Worm (Caenorhabditis elegans) whole organism, late embryonic: ENCODE results near the gene com-1.
A peak's percentile ranks its signal among the peaks of the same experiment; 100 is the strongest.

ENCODE experiments used
- C08G9.2 ChIP-seq: sonication (generic microtip); optimal IDR thresholded peaks from 2 replicates; lab custom pipeline; 2016; ENCODE audit warnings: mild to moderate bottlenecking, missing genetic modification characterization, moderate library complexity, missing compliant biosample characterization
- C38D4.7 ChIP-seq: fragments of 200-800 bp; sonication (Bioruptor generic); optimal IDR thresholded peaks from 2 replicates; lab custom pipeline; 2018; ENCODE audit warnings: mild to moderate bottlenecking, missing genetic modification characterization, moderate library complexity, missing compliant biosample characterization
- F13H6.1 ChIP-seq: sonication (generic microtip); optimal IDR thresholded peaks from 2 replicates; lab custom pipeline; 2016; ENCODE audit warnings: missing genetic modification characterization, missing compliant biosample characterization
- K02D7.2 ChIP-seq: sonication (generic microtip); optimal IDR thresholded peaks from 2 replicates; lab custom pipeline; 2017; ENCODE audit warnings: mild to moderate bottlenecking, missing genetic modification characterization, missing compliant biosample characterization
- T23F11.4 ChIP-seq: fragments of 200-800 bp; sonication (Bioruptor generic); optimal IDR thresholded peaks from 2 replicates; lab custom pipeline; 2018; ENCODE audit warnings: mild to moderate bottlenecking, missing genetic modification characterization, missing compliant biosample characterization
- ama-1 ChIP-seq: fragments of 150-350 bp; optimal IDR thresholded peaks from 2 replicates; lab custom pipeline; 2014
- ceh-14 ChIP-seq: sonication (generic microtip); optimal IDR thresholded peaks from 2 replicates; lab custom pipeline; 2016; ENCODE audit warnings: missing genotype, missing genetic modification characterization, missing compliant biosample characterization
- ceh-18 ChIP-seq: sonication (generic microtip); optimal IDR thresholded peaks from 2 replicates; lab custom pipeline; 2016; ENCODE audit warnings: missing genetic modification characterization, missing compliant biosample characterization
- ceh-19 ChIP-seq: fragments of 200-800 bp; sonication (Bioruptor generic); optimal IDR thresholded peaks from 2 replicates; lab custom pipeline; 2018; ENCODE audit warnings: mild to moderate bottlenecking, missing genetic modification characterization, missing compliant biosample characterization
- ceh-2 ChIP-seq: sonication (generic microtip); optimal IDR thresholded peaks from 2 replicates; lab custom pipeline; 2016; ENCODE audit warnings: missing genotype, missing genetic modification characterization, missing compliant biosample characterization
- ceh-24 ChIP-seq: sonication (generic microtip); optimal IDR thresholded peaks from 2 replicates; lab custom pipeline; 2016; ENCODE audit warnings: mild to moderate bottlenecking, missing genetic modification characterization, missing compliant biosample characterization
- ceh-30 ChIP-seq: fragments of 150-350 bp; optimal IDR thresholded peaks from 2 replicates; lab custom pipeline; 2014; ENCODE audit warnings: missing biosample characterization, missing genetic modification characterization
- ceh-31 ChIP-seq: sonication (generic microtip); optimal IDR thresholded peaks from 2 replicates; lab custom pipeline; 2016; ENCODE audit warnings: missing genetic modification characterization, missing compliant biosample characterization
- ceh-34 ChIP-seq: sonication (generic microtip); optimal IDR thresholded peaks from 2 replicates; lab custom pipeline; 2016; ENCODE audit warnings: mild to moderate bottlenecking, missing genetic modification characterization, missing compliant biosample characterization
- ceh-45 ChIP-seq: fragments of 200-800 bp; sonication (Bioruptor generic); IDR thresholded peaks from 2 replicates; pipeline ENCODE4 v1.3.6; 2022; ENCODE audit warnings: missing genetic modification reagents, missing genetic modification characterization, missing compliant biosample characterization
- ceh-48 ChIP-seq: sonication (generic microtip); optimal IDR thresholded peaks from 2 replicates; lab custom pipeline; 2016; ENCODE audit warnings: missing genetic modification characterization, inconsistent platforms, missing compliant biosample characterization
- ceh-6 ChIP-seq: fragments of 200-800 bp; sonication (Bioruptor generic); optimal IDR thresholded peaks from 2 replicates; lab custom pipeline; 2018; ENCODE audit warnings: mild to moderate bottlenecking, missing genetic modification characterization, missing compliant biosample characterization
- dve-1 ChIP-seq: sonication (generic microtip); optimal IDR thresholded peaks from 2 replicates; lab custom pipeline; 2017; ENCODE audit warnings: antibody characterized with exemption, mild to moderate bottlenecking, missing genetic modification characterization, missing compliant biosample characterization
- elt-2 ChIP-seq: sonication (generic microtip); optimal IDR thresholded peaks from 2 replicates; lab custom pipeline; 2016; ENCODE audit warnings: missing genetic modification reagents, missing genetic modification characterization, missing compliant biosample characterization
- ets-4 ChIP-seq: sonication (generic microtip); optimal IDR thresholded peaks from 2 replicates; lab custom pipeline; 2016; ENCODE audit warnings: missing genetic modification characterization, missing compliant biosample characterization
- fax-1 ChIP-seq: sonication (generic microtip); optimal IDR thresholded peaks from 2 replicates; lab custom pipeline; 2016; ENCODE audit warnings: missing genotype, missing genetic modification characterization, missing compliant biosample characterization
- fkh-6 ChIP-seq: sonication (generic microtip); optimal IDR thresholded peaks from 2 replicates; lab custom pipeline; 2016; ENCODE audit warnings: missing genetic modification characterization, missing compliant biosample characterization
- gmeb-2 ChIP-seq: sonication (generic microtip); optimal IDR thresholded peaks from 2 replicates; lab custom pipeline; 2016; ENCODE audit warnings: missing genetic modification characterization, inconsistent platforms, missing compliant biosample characterization
- hlh-13 ChIP-seq: fragments of 200-800 bp; sonication (Bioruptor generic); optimal IDR thresholded peaks from 2 replicates; lab custom pipeline; 2018; ENCODE audit warnings: mild to moderate bottlenecking, missing genetic modification characterization, missing compliant biosample characterization
- hlh-6 ChIP-seq: sonication (generic microtip); optimal IDR thresholded peaks from 2 replicates; lab custom pipeline; 2016; ENCODE audit warnings: missing genotype, missing genetic modification characterization, missing compliant biosample characterization
- hlh-8 ChIP-seq: sonication (generic microtip); optimal IDR thresholded peaks from 2 replicates; lab custom pipeline; 2016; ENCODE audit warnings: missing genotype, missing genetic modification characterization, missing compliant biosample characterization
- lim-6 ChIP-seq: sonication (generic microtip); optimal IDR thresholded peaks from 2 replicates; lab custom pipeline; 2016; ENCODE audit warnings: missing genetic modification characterization, missing compliant biosample characterization
- lin-11 ChIP-seq: fragments of 200-800 bp; sonication (Bioruptor generic); optimal IDR thresholded peaks from 2 replicates; lab custom pipeline; 2018; ENCODE audit warnings: mild to moderate bottlenecking, missing genetic modification characterization, missing compliant biosample characterization
- mec-3 ChIP-seq: sonication (generic microtip); optimal IDR thresholded peaks from 2 replicates; lab custom pipeline; 2016; ENCODE audit warnings: borderline replicate concordance, missing genetic modification characterization, missing compliant biosample characterization
- nfya-1 ChIP-seq: sonication (generic microtip); optimal IDR thresholded peaks from 2 replicates; lab custom pipeline; 2017; ENCODE audit warnings: missing genetic modification characterization, mild to moderate bottlenecking, missing compliant biosample characterization, antibody characterized with exemption, moderate library complexity
- nhr-232 ChIP-seq: sonication (generic microtip); optimal IDR thresholded peaks from 2 replicates; lab custom pipeline; 2016; ENCODE audit warnings: missing genetic modification characterization, missing compliant biosample characterization
- npax-4 ChIP-seq: sonication (generic microtip); optimal IDR thresholded peaks from 2 replicates; lab custom pipeline; 2016; ENCODE audit warnings: missing genetic modification characterization, missing compliant biosample characterization
- odd-2 ChIP-seq: sonication (generic microtip); optimal IDR thresholded peaks from 2 replicates; lab custom pipeline; 2017; ENCODE audit warnings: antibody characterized with exemption, mild to moderate bottlenecking, missing genetic modification characterization, missing compliant biosample characterization
- pag-3 ChIP-seq: sonication (generic microtip); optimal IDR thresholded peaks from 2 replicates; lab custom pipeline; 2016; ENCODE audit warnings: missing compliant biosample characterization, missing genetic modification characterization, borderline replicate concordance
- pax-1 ChIP-seq: fragments of 150-350 bp; optimal IDR thresholded peaks from 2 replicates; lab custom pipeline; 2014; ENCODE audit warnings: missing biosample characterization, missing genetic modification characterization
- pha-4 ChIP-seq: fragments of 150-350 bp; optimal IDR thresholded peaks from 2 replicates; lab custom pipeline; 2018; ENCODE audit warnings: missing biosample characterization, missing genetic modification reagents, missing genetic modification characterization
- pros-1 ChIP-seq: fragments of 150-350 bp; optimal IDR thresholded peaks from 2 replicates; lab custom pipeline; 2014; ENCODE audit warnings: missing biosample characterization, missing genetic modification reagents, missing genetic modification characterization
- ref-2 ChIP-seq: sonication (generic microtip); optimal IDR thresholded peaks from 2 replicates; lab custom pipeline; 2016; ENCODE audit warnings: missing genetic modification characterization, missing compliant biosample characterization
- sdc-2 ChIP-seq: sonication (generic microtip); optimal IDR thresholded peaks from 2 replicates; lab custom pipeline; 2016; ENCODE audit warnings: missing genotype, missing genetic modification characterization, missing compliant biosample characterization
- syd-9 ChIP-seq: sonication (generic microtip); optimal IDR thresholded peaks from 2 replicates; lab custom pipeline; 2016; ENCODE audit warnings: mild to moderate bottlenecking, missing genetic modification characterization, moderate library complexity, missing compliant biosample characterization
- tbx-2 ChIP-seq: sonication (generic microtip); optimal IDR thresholded peaks from 2 replicates; lab custom pipeline; 2016; ENCODE audit warnings: missing genetic modification characterization, missing compliant biosample characterization
- tbx-7 ChIP-seq: sonication (generic microtip); optimal IDR thresholded peaks from 2 replicates; lab custom pipeline; 2016; ENCODE audit warnings: missing genotype, missing genetic modification characterization, missing compliant biosample characterization
- unc-42 ChIP-seq: sonication (generic microtip); optimal IDR thresholded peaks from 2 replicates; lab custom pipeline; 2016; ENCODE audit warnings: missing genotype, missing genetic modification characterization, missing compliant biosample characterization
- unc-55 ChIP-seq: sonication (generic microtip); optimal IDR thresholded peaks from 2 replicates; lab custom pipeline; 2017; ENCODE audit warnings: missing biosample characterization, missing genetic modification reagents, missing genetic modification characterization
- unc-86 ChIP-seq: sonication (generic microtip); optimal IDR thresholded peaks from 2 replicates; lab custom pipeline; 2016; ENCODE audit warnings: missing genetic modification characterization, missing compliant biosample characterization
- zip-5 ChIP-seq: sonication (generic microtip); optimal IDR thresholded peaks from 2 replicates; lab custom pipeline; 2016; ENCODE audit warnings: missing genetic modification characterization, missing compliant biosample characterization

Gene com-1

ce11 chrIII:10848858-10849257 lies 47.3 kb upstream of the com-1 start, which contains the start of the genes fbxb-85 and hex-3 (continued):
- TF ChIP-seq fkh-6 (peak; percentile 53), K02D7.2 (peak; percentile 39), hlh-13 (GFP tag; lab: Kevin White, UChicago) (peak; percentile 44), ceh-6 (GFP tag; lab: Kevin White, UChicago) (peak; percentile 71), ceh-48 (peak; percentile 67), T23F11.4 (GFP tag; lab: Kevin White, UChicago) (peak; percentile 58), ceh-45 (GFP tag; lab: Robert Waterston, UW) (peak; percentile 55; the same call in 1 of the 2 replicates), unc-55 (peak; percentile 23), hlh-6 (tag; lab: Kevin White, UChicago) (peak; percentile 80), pha-4 (tag; lab: Kevin White, UChicago) (no peak), sdc-2 (peak; percentile 46), ceh-18 (tag; lab: Kevin White, UChicago) (peak; percentile 93), pax-1 (tag; lab: Kevin White, UChicago) (no peak), C38D4.7 (GFP tag; lab: Kevin White, UChicago) (peak; percentile 62), mec-3 (tag; lab: Kevin White, UChicago) (no peak), pros-1 (no peak), F13H6.1 (peak; percentile 75), elt-2 (tag; lab: Kevin White, UChicago) (peak; percentile 86), lin-11 (tag; lab: Kevin White, UChicago) (peak; percentile 60), unc-42 (tag; lab: Kevin White, UChicago) (peak; percentile 97), nfya-1 (tag; lab: Kevin White, UChicago) (peak; percentile 94), ets-4 (tag; lab: Kevin White, UChicago) (peak; percentile 40), hlh-8 (peak; percentile 18), ceh-14 (tag; lab: Kevin White, UChicago) (peak; percentile 66), syd-9 (peak; percentile 80)

DNA sequence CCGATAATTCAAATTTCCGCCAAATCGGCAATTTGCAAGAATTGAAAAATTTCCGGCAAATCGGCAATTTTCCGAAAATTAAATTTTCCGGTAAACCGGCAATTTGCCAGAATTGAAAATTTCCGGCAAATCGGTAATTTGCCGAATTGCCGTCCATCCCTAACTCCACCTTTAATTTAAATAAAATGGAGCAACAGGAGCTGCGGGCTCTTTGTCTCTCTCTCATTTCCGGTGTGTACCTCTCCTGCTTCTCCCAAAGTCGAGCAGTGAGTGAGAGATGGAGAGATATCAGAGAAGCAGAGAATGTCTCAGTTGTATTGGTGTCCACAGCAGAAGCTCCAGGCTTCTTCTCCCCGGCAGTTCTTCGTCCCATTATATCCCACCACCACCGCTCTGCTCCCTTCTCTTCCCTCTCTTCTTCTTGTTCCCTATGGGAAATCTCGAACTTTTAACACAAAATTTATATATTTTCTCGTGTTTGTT lies 40.7 kb upstream of the com-1 start, which contains the start of gene Y39A1C.1:
Gene Y39A1C.1, plus strand, starts transcription at position 51 of the 483 bp plus-strand sequence.
- TF ChIP-seq ref-2, result peak; percentile 11
- TF ChIP-seq unc-55, result peak; percentile 6
- peak; percentile 28 for TF ChIP-seq ceh-34 (tag; lab: Kevin White, UChicago)
- no peak for TF ChIP-seq ceh-6 (GFP tag; lab: Kevin White, UChicago)
- TF ChIP-seq tbx-2, result peak; percentile 29
- peak; percentile 5 for TF ChIP-seq ceh-14 (tag; lab: Kevin White, UChicago)
- no peak for TF ChIP-seq dve-1 (tag; lab: Kevin White, UChicago)
- TF ChIP-seq unc-42 (tag; lab: Kevin White, UChicago), result peak; percentile 43
- TF ChIP-seq gmeb-2, result no peak
- TF ChIP-seq ceh-30 (tag; lab: Kevin White, UChicago), result no peak
- TF ChIP-seq hlh-6 (tag; lab: Kevin White, UChicago), result no peak
- TF ChIP-seq C08G9.2 (tag; lab: Kevin White, UChicago), result peak; percentile 2
- peak; percentile 12 for TF ChIP-seq mec-3 (tag; lab: Kevin White, UChicago)
- TF ChIP-seq pros-1, result no peak
- TF ChIP-seq tbx-7, result no peak
- TF ChIP-seq ceh-18 (tag; lab: Kevin White, UChicago), result peak; percentile 38
- TF ChIP-seq ceh-31 (tag; lab: Kevin White, UChicago), result peak; percentile 61
- TF ChIP-seq ceh-19 (GFP tag; lab: Kevin White, UChicago), result peak; percentile 37
- no peak for TF ChIP-seq T23F11.4 (GFP tag; lab: Kevin White, UChicago)
- peak; percentile 37 for TF ChIP-seq nfya-1 (tag; lab: Kevin White, UChicago)

DNA sequence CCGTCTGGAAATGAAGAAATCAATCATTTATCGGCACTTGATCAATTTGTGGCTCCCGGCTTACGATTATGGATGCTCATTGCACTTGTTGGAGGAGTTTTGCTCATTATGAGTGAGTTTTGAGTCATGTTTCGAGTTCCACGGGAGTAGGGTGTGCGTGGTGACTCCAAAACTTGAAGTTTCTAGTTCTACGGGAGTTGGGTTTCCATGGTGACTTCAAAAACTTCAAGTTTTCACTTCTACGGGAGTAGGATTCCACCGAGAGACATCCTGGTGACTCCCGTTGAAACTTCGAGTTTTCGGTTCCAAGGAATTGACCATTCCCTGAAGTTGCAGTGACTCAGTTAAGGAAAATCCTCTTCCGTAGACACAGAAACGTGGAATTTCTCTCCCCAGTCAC lies 39.3 kb upstream of the com-1 start:
- no peak for TF ChIP-seq npax-4 (tag; lab: Kevin White, UChicago)
- no peak for TF ChIP-seq unc-42 (tag; lab: Kevin White, UChicago)
- TF ChIP-seq syd-9, result peak; percentile 61
- no peak for TF ChIP-seq odd-2
- peak; percentile 95 for TF ChIP-seq tbx-7
- peak; percentile 95 for TF ChIP-seq fax-1 (tag; lab: Kevin White, UChicago)
- no peak for TF ChIP-seq pax-1 (tag; lab: Kevin White, UChicago)
- no peak for TF ChIP-seq unc-55
- TF ChIP-seq hlh-8, result peak; percentile 88
- TF ChIP-seq sdc-2, result peak; percentile 51
- peak; percentile 39 for TF ChIP-seq unc-86
- TF ChIP-seq zip-5 (tag; lab: Kevin White, UChicago), result peak; percentile 93
- TF ChIP-seq ama-1 (lab: Kevin White, UChicago), result no peak
- peak; percentile 73 for TF ChIP-seq fkh-6
- TF ChIP-seq pros-1, result no peak
- peak; percentile 0 for TF ChIP-seq gmeb-2
- TF ChIP-seq nhr-232 (tag; lab: Kevin White, UChicago), result peak; percentile 2
- peak; percentile 45 for TF ChIP-seq pag-3 (tag; lab: Kevin White, UChicago)
- TF ChIP-seq ceh-45 (GFP tag; lab: Robert Waterston, UW), result peak; percentile 26; the same call in 1 of the 2 replicates
- peak; percentile 21 for TF ChIP-seq ceh-18 (tag; lab: Kevin White, UChicago)
- TF ChIP-seq ceh-34 (tag; lab: Kevin White, UChicago), result peak; percentile 91
- TF ChIP-seq lim-6 (tag; lab: Kevin White, UChicago), result peak; percentile 94
- TF ChIP-seq F13H6.1, result peak; percentile 93
- peak; percentile 97 for TF ChIP-seq ceh-2 (tag; lab: Kevin White, UChicago)
- no peak for TF ChIP-seq ceh-24 (tag; lab: Kevin White, UChicago)
